Worm (Caenorhabditis elegans) whole organism, late embryonic: Measurements from ENCODE around the gene ubc-6.

Experiments used
- ceh-9 ChIP-seq: sonication (generic microtip); optimal IDR thresholded peaks from 2 replicates; lab custom pipeline; 2016; ENCODE audit warnings: mild to moderate bottlenecking, missing genetic modification characterization, inconsistent platforms, missing compliant biosample characterization
- elt-2 ChIP-seq: sonication (generic microtip); optimal IDR thresholded peaks from 2 replicates; lab custom pipeline; 2016; ENCODE audit warnings: missing genetic modification reagents, missing genetic modification characterization, missing compliant biosample characterization
- pha-4 ChIP-seq: fragments of 150-350 bp; optimal IDR thresholded peaks from 2 replicates; lab custom pipeline; 2018; ENCODE audit warnings: missing biosample characterization, missing genetic modification reagents, missing genetic modification characterization

DNA sequence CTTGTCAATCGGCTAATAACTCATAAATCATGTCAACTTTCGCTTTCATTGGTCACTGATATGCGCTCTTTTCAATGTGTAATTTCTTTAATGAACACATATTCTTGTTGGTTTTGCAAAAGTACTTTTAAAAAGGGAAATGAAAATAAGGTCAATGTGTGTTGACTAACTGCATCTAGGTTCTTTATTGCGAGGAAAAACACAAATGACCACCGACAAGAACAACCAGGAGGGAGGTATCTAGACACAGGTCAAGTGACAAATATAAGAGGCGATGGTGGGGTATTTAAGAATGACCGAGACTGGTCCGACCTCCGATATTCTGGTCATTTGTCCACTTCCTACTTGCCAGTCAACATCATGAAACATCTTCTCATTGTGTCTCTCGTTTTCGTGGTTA, 17.1 kb downstream of the ubc-6 start, which contains the start of gene spi-1:
- no peak for TF ChIP-seq ceh-9 (tag; lab: Kevin White, UChicago)
- TF ChIP-seq elt-2, result no peak
- no peak for TF ChIP-seq pha-4
